Worm (Caenorhabditis elegans) whole organism, mixed stage, embryonic: ENCODE results near the gene gegf-1.

Source experiments
- M03D4.4 ChIP-seq: sonication (generic microtip); optimal IDR thresholded peaks from 2 replicates; lab custom pipeline; 2017; ENCODE audit warnings: mild to moderate bottlenecking, missing genetic modification characterization, missing compliant biosample characterization
- bed-3 ChIP-seq: fragments of 200-800 bp; sonication (Bioruptor generic); optimal IDR thresholded peaks from 3 replicates; lab custom pipeline; 2018; ENCODE audit warnings: mild to moderate bottlenecking, missing genetic modification characterization, moderate library complexity, missing compliant biosample characterization
- blmp-1 ChIP-seq: fragments of 150-350 bp; optimal IDR thresholded peaks from 2 replicates; lab custom pipeline; 2014; ENCODE audit warnings: missing biosample characterization, missing genetic modification characterization
- ceh-39 ChIP-seq: fragments of 150-350 bp; optimal IDR thresholded peaks from 2 replicates; lab custom pipeline; 2014; ENCODE audit warnings: missing biosample characterization, missing genetic modification characterization
- ceh-43 ChIP-seq: fragments of 200-800 bp; sonication (Bioruptor generic); optimal IDR thresholded peaks from 2 replicates; lab custom pipeline; 2018; ENCODE audit warnings: mild to moderate bottlenecking, missing genetic modification characterization, moderate library complexity, missing compliant biosample characterization
- ceh-83 ChIP-seq: fragments of 200-800 bp; sonication (Bioruptor generic); optimal IDR thresholded peaks from 2 replicates; lab custom pipeline; 2018; ENCODE audit warnings: mild to moderate bottlenecking, missing genetic modification characterization, missing compliant biosample characterization
- ces-1 ChIP-seq: fragments of 150-350 bp; optimal IDR thresholded peaks from 2 replicates; lab custom pipeline; 2014; ENCODE audit warnings: missing biosample characterization, missing genetic modification reagents, missing genetic modification characterization
- cnd-1 ChIP-seq: fragments of 200-800 bp; sonication (Bioruptor generic); optimal IDR thresholded peaks from 2 replicates; lab custom pipeline; 2018; ENCODE audit warnings: mild to moderate bottlenecking, missing genetic modification characterization, missing compliant biosample characterization
- drap-1 ChIP-seq: fragments of 200-800 bp; sonication (Bioruptor generic); optimal IDR thresholded peaks from 3 replicates; lab custom pipeline; 2018; ENCODE audit warnings: mild to moderate bottlenecking, missing genetic modification characterization, missing compliant biosample characterization
- elt-1 ChIP-seq: sonication (generic microtip); optimal IDR thresholded peaks from 2 replicates; lab custom pipeline; 2017; ENCODE audit warnings: missing genetic modification characterization, mild to moderate bottlenecking, missing compliant biosample characterization, antibody characterized with exemption, moderate library complexity, borderline replicate concordance; ENCODE audit not compliant: insufficient read depth
- elt-3 ChIP-seq: fragments of 150-350 bp; optimal IDR thresholded peaks from 2 replicates; lab custom pipeline; 2014; ENCODE audit warnings: missing biosample characterization, missing genetic modification characterization
- flh-1 ChIP-seq: fragments of 200-800 bp; sonication (Bioruptor generic); optimal IDR thresholded peaks from 2 replicates; lab custom pipeline; 2018; ENCODE audit warnings: mild to moderate bottlenecking, missing genetic modification characterization, moderate library complexity, missing compliant biosample characterization
- ham-2 ChIP-seq: fragments of 200-800 bp; sonication (Bioruptor generic); optimal IDR thresholded peaks from 2 replicates; lab custom pipeline; 2018; ENCODE audit warnings: mild to moderate bottlenecking, missing genetic modification characterization, missing compliant biosample characterization
- hlh-1 ChIP-seq: fragments of 150-350 bp; optimal IDR thresholded peaks from 2 replicates; lab custom pipeline; 2014; ENCODE audit warnings: missing biosample characterization, missing genetic modification reagents, missing genetic modification characterization
- lin-13 ChIP-seq: fragments of 150-350 bp; optimal IDR thresholded peaks from 2 replicates; lab custom pipeline; 2014; ENCODE audit warnings: missing biosample characterization, missing genetic modification characterization
- lin-32 ChIP-seq: fragments of 200-800 bp; sonication (Bioruptor generic); optimal IDR thresholded peaks from 2 replicates; lab custom pipeline; 2018; ENCODE audit warnings: mild to moderate bottlenecking, missing genetic modification characterization, missing compliant biosample characterization
- mep-1 ChIP-seq: fragments of 150-350 bp; optimal IDR thresholded peaks from 2 replicates; lab custom pipeline; 2017; ENCODE audit warnings: missing biosample characterization, missing genetic modification reagents, missing genetic modification characterization, inconsistent platforms
- mls-2 ChIP-seq: sonication (generic microtip); optimal IDR thresholded peaks from 2 replicates; lab custom pipeline; 2016; ENCODE audit warnings: mild to moderate bottlenecking, missing genetic modification characterization, moderate library complexity, missing compliant biosample characterization
- nhr-12 ChIP-seq: fragments of 150-350 bp; optimal IDR thresholded peaks from 2 replicates; lab custom pipeline; 2014; ENCODE audit warnings: missing biosample characterization, missing genetic modification characterization
- nhr-2 ChIP-seq: fragments of 150-350 bp; optimal IDR thresholded peaks from 2 replicates; lab custom pipeline; 2014; ENCODE audit warnings: missing biosample characterization, missing genetic modification characterization
- nhr-237 ChIP-seq: fragments of 150-350 bp; optimal IDR thresholded peaks from 2 replicates; lab custom pipeline; 2014; ENCODE audit warnings: missing biosample characterization, missing genetic modification characterization
- nhr-28 ChIP-seq: fragments of 150-350 bp; optimal IDR thresholded peaks from 2 replicates; lab custom pipeline; 2014; ENCODE audit warnings: missing biosample characterization, missing genetic modification characterization
- nhr-76 ChIP-seq: sonication (generic microtip); optimal IDR thresholded peaks from 2 replicates; lab custom pipeline; 2017; ENCODE audit warnings: missing biosample characterization, missing genetic modification characterization
- pha-4 ChIP-seq: fragments of 150-350 bp; optimal IDR thresholded peaks from 2 replicates; lab custom pipeline; 2018; ENCODE audit warnings: missing biosample characterization, missing genetic modification reagents, missing genetic modification characterization
- sem-2 ChIP-seq: fragments of 200-800 bp; sonication (Bioruptor generic); optimal IDR thresholded peaks from 2 replicates; lab custom pipeline; 2018; ENCODE audit warnings: mild to moderate bottlenecking, missing genetic modification characterization, missing compliant biosample characterization
- snpc-4 ChIP-seq: fragments of 150-350 bp; optimal IDR thresholded peaks from 2 replicates; lab custom pipeline; 2014; ENCODE audit warnings: missing biosample characterization, missing genetic modification characterization
- sptf-1 ChIP-seq: sonication (generic microtip); optimal IDR thresholded peaks from 2 replicates; lab custom pipeline; 2017; ENCODE audit warnings: mild to moderate bottlenecking, missing genetic modification characterization, moderate library complexity, missing compliant biosample characterization
- tbx-8 ChIP-seq: fragments of 200-800 bp; sonication (Bioruptor generic); optimal IDR thresholded peaks from 2 replicates; lab custom pipeline; 2018; ENCODE audit warnings: mild to moderate bottlenecking, missing genetic modification characterization, moderate library complexity, missing compliant biosample characterization
- unc-120 ChIP-seq: sonication (generic microtip); optimal IDR thresholded peaks from 2 replicates; lab custom pipeline; 2017; ENCODE audit warnings: missing genetic modification characterization, missing compliant biosample characterization; ENCODE audit not compliant: poor library complexity, severe bottlenecking
- unc-39 ChIP-seq: fragments of 150-350 bp; optimal IDR thresholded peaks from 2 replicates; lab custom pipeline; 2014; ENCODE audit warnings: missing biosample characterization, missing genetic modification characterization
- unc-62 ChIP-seq: fragments of 150-350 bp; optimal IDR thresholded peaks from 2 replicates; lab custom pipeline; 2014; ENCODE audit warnings: missing biosample characterization, missing genetic modification reagents, missing genetic modification characterization
- zip-8 ChIP-seq: fragments of 150-350 bp; optimal IDR thresholded peaks from 2 replicates; lab custom pipeline; 2014; ENCODE audit warnings: missing biosample characterization, missing genetic modification characterization
- ztf-11 ChIP-seq: fragments of 150-350 bp; optimal IDR thresholded peaks from 2 replicates; lab custom pipeline; 2014; ENCODE audit warnings: missing biosample characterization, missing genetic modification characterization

gegf-1 gene

DNA sequence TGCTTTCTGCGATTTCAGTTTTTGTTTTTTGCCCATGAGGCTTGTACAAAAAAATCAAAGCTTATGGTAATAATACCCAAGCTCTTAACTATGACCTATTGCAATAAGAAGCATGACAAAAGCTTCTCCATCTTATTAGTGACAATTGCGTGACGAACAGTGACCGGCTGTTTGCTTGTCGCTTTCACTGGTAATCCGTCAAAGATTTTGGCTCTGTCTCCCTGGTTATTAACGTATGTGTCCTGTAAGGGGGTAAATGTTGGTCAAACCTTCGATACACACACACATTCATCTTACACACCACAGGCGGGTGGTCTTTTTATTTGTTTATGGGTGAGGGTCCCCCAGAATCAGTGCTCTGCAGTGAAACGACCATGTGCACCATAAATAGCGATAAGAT is 16.4 kb upstream of the gegf-1 start:
- TF ChIP-seq nhr-2 (peak; percentile 77), pha-4 (tag; lab: Kevin White, UChicago) (peak; percentile 4), unc-62 (GFP tag; lab: Kevin White, UChicago) (peak; percentile 64), mls-2 (tag; lab: Kevin White, UChicago) (peak; percentile 19), snpc-4 (tag; lab: Kevin White, UChicago) (no peak), unc-120 (tag; lab: Kevin White, UChicago) (no peak)

ce11 chrIV:172990-173389 is 15.3 kb upstream of the gegf-1 start:
- no peak for TF ChIP-seq bed-3
- TF ChIP-seq drap-1 (GFP tag; lab: Kevin White, UChicago) = no peak
- TF ChIP-seq ceh-39 (tag; lab: Kevin White, UChicago) = no peak
- no peak for TF ChIP-seq sptf-1 (tag; lab: Kevin White, UChicago)
- peak; percentile 18 for TF ChIP-seq ham-2 (GFP tag; lab: Kevin White, UChicago)
- no peak for TF ChIP-seq M03D4.4
- peak; percentile 87 for TF ChIP-seq nhr-2
- no peak for TF ChIP-seq nhr-76
- peak; percentile 63 for TF ChIP-seq cnd-1
- no peak for TF ChIP-seq blmp-1 (tag; lab: Kevin White, UChicago)
- no peak for TF ChIP-seq tbx-8 (GFP tag; lab: Kevin White, UChicago)
- no peak for TF ChIP-seq lin-13 (tag; lab: Kevin White, UChicago)
- no peak for TF ChIP-seq ces-1 (GFP tag; lab: Kevin White, UChicago)
- TF ChIP-seq elt-1 = no peak
- no peak for TF ChIP-seq ceh-43 (GFP tag; lab: Kevin White, UChicago)
- TF ChIP-seq lin-32 (GFP tag; lab: Kevin White, UChicago) = no peak
- TF ChIP-seq pha-4 (tag; lab: Kevin White, UChicago) = no peak
- no peak for TF ChIP-seq elt-3 (tag; lab: Kevin White, UChicago)
- TF ChIP-seq nhr-12 (tag; lab: Kevin White, UChicago) = no peak
- TF ChIP-seq nhr-237 (tag; lab: Kevin White, UChicago) = no peak
- peak; percentile 37 for TF ChIP-seq mls-2 (tag; lab: Kevin White, UChicago)
- no peak for TF ChIP-seq nhr-28 (tag; lab: Kevin White, UChicago)
- no peak for TF ChIP-seq mep-1 (tag; lab: Kevin White, UChicago)
- TF ChIP-seq unc-120 (tag; lab: Kevin White, UChicago) = no peak
- no peak for TF ChIP-seq ceh-83 (GFP tag; lab: Kevin White, UChicago)
- no peak for TF ChIP-seq zip-8 (tag; lab: Kevin White, UChicago)
- TF ChIP-seq unc-62 (GFP tag; lab: Kevin White, UChicago) = no peak
- TF ChIP-seq hlh-1 (tag; lab: Kevin White, UChicago) = no peak

DNA sequence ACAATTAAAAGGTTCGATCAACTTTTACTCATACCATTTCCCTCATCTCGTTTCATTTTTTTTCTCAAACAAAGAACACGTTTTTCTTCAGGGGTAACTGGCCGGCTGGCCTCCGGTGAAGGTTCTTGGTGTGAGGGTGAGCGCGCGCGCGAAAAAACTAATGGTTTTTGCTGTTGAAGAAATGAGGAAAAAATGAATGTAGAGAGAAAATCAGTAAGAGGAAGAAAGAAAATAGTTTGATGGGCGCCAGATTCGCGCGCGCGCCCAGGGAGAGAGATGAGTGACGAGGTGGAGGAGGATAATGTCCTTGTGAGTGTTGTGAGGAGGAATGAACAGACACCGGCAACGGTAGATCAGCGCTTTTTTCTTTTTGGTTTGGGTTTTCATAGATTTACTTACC is 13.3 kb upstream of the gegf-1 start:
- TF ChIP-seq unc-39 (tag; lab: Kevin White, UChicago) (no peak), cnd-1 (no peak), mep-1 (tag; lab: Kevin White, UChicago) (no peak), flh-1 (GFP tag; lab: Kevin White, UChicago) (no peak), nhr-76 (no peak), snpc-4 (tag; lab: Kevin White, UChicago) (no peak), nhr-2 (no peak), tbx-8 (GFP tag; lab: Kevin White, UChicago) (no peak), ces-1 (GFP tag; lab: Kevin White, UChicago) (no peak), hlh-1 (tag; lab: Kevin White, UChicago) (no peak)

DNA sequence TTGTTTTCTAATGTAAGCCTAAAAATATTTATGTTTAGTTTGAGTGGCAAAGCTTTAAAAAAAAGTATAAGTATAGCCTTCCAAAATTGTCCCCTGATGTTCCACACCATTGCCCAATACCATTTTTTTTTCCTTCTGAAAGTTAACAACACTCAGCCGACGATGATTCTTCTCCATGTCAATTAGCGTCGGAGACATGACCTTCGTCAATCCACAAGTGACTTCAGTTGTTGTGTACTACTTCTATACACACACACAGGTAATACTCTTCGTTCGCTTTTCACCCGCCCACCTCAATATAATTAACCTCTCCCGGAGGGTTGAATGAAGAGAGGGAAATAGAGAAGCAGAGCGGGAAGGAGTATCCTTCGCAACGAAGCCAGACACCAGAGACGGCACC is 7.1 kb upstream of the gegf-1 start, which contains the start of gene cutl-24:
Gene cutl-24, plus strand, starts transcription at position 301 of the 400 bp plus-strand sequence.
- no peak for TF ChIP-seq flh-1 (GFP tag; lab: Kevin White, UChicago)
- TF ChIP-seq nhr-28 (tag; lab: Kevin White, UChicago) = no peak
- TF ChIP-seq unc-120 (tag; lab: Kevin White, UChicago) = no peak
- no peak for TF ChIP-seq sem-2 (GFP tag; lab: Kevin White, UChicago)
- TF ChIP-seq ceh-43 (GFP tag; lab: Kevin White, UChicago) = no peak
- TF ChIP-seq M03D4.4 = no peak
- no peak for TF ChIP-seq lin-32 (GFP tag; lab: Kevin White, UChicago)
- TF ChIP-seq cnd-1 = no peak
- no peak for TF ChIP-seq ceh-39 (tag; lab: Kevin White, UChicago)
- TF ChIP-seq ceh-83 (GFP tag; lab: Kevin White, UChicago) = no peak
- TF ChIP-seq ztf-11 (tag; lab: Kevin White, UChicago) = no peak
- TF ChIP-seq ces-1 (GFP tag; lab: Kevin White, UChicago) = no peak
- TF ChIP-seq nhr-76 = no peak
- no peak for TF ChIP-seq bed-3
- TF ChIP-seq nhr-237 (tag; lab: Kevin White, UChicago) = no peak
- TF ChIP-seq hlh-1 (tag; lab: Kevin White, UChicago) = no peak
- TF ChIP-seq elt-1 = no peak
- no peak for TF ChIP-seq snpc-4 (tag; lab: Kevin White, UChicago)
